Worm (Caenorhabditis elegans) whole organism, L4/young adult: ENCODE measurements around the gene adm-4.

ENCODE experiments used
- W03F9.2 ChIP-seq: fragments of 150-350 bp; optimal IDR thresholded peaks from 2 replicates; lab custom pipeline; 2014; ENCODE audit warnings: missing biosample characterization, missing genetic modification characterization
- dao-5 ChIP-seq: sonication (generic microtip); optimal IDR thresholded peaks from 2 replicates; lab custom pipeline; 2016; ENCODE audit warnings: missing genotype, missing genetic modification characterization, moderate library complexity, missing compliant biosample characterization

DNA sequence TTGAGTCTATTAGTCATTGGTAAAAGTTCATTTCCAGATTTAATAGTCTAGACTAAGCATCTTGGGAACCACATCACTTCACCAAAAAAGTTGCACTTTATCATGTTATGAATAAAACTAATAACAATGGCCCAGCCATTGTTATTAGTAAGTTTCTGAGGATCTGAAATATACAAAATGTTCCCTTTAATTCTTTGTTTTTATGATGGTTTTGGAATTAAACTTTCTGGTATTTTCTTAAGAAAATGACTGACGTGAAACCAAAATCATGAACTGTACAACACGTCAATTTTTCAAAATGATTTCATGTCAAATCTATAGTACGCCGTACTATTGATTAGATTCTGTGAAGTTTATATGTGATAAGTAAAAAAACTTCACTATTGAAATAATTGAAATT is 41.9 kb upstream of the adm-4 start:
- TF ChIP-seq W03F9.2 (no peak), dao-5 (tag; lab: Kevin White, UChicago) (no peak)
